Fruit fly (Drosophila melanogaster): Measurements from ENCODE around the gene udt.

DNA sequence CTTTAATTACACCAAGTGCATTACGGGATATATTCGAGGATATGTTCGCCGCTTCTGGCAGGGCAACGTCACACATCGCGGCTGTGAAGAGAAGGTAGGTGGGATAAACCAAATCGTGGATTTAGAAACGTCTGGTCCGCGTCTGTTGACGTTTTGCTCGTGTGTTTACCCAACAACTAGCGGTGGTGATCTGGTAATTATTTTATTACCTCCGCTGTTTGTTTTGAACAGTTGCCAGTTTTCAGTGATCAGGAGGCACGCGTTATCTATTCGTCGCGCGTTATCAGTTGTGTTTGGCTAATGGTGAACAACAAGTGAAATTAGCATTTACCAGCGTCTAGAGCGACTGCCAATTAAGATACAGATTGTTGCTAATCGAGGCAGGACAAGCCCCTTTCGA, 34.0 kb downstream of the udt start:
- no peak for TF ChIP-seq h (optimal IDR thresholded peaks at IDR 0.05)
- no peak for TF ChIP-seq insv (optimal IDR thresholded peaks at IDR 0.05)
- no peak for TF ChIP-seq psq (optimal IDR thresholded peaks at IDR 0.05)

All from Kc167 (cell line).